Fruit fly (Drosophila melanogaster) whole organism, wandering third instar larva: Measurements from ENCODE around the gene SdicC.
"Not testable (repeated sequence)": the region's sequence is repeated elsewhere in the genome, so short reads cannot be mapped to it uniquely, and the experiment has no call there.

ENCODE experiments used
- Abd-B ChIP-seq: fragments of >200 bp; optimal IDR thresholded peaks from 2 replicates; lab custom pipeline; 2017; ENCODE audit warnings: missing biosample characterization, missing genetic modification characterization
- CG32264 ChIP-seq: fragments of 200-800 bp; sonication (Bioruptor generic); optimal IDR thresholded peaks from 2 replicates; lab custom pipeline; 2016; ENCODE audit warnings: missing biosample characterization, missing genetic modification characterization
- CG9705 ChIP-seq: fragments of 200-800 bp; sonication (Bioruptor generic); optimal IDR thresholded peaks from 2 replicates; lab custom pipeline; 2018; ENCODE audit warnings: missing biosample characterization, mild to moderate bottlenecking, missing genetic modification characterization
- CrebA ChIP-seq: fragments of 200-800 bp; sonication (Bioruptor generic); optimal IDR thresholded peaks from 2 replicates; lab custom pipeline; 2016; ENCODE audit warnings: missing biosample characterization, mild to moderate bottlenecking, missing genetic modification characterization, borderline replicate concordance
- Dfd ChIP-seq: fragments of >200 bp; optimal IDR thresholded peaks from 2 replicates; lab custom pipeline; 2017; ENCODE audit warnings: missing biosample characterization, missing genetic modification characterization
- Dif ChIP-seq: fragments of 200-275, 200-300 bp; sonication (Bioruptor generic); optimal IDR thresholded peaks from 2 replicates; lab custom pipeline; 2018; ENCODE audit warnings: missing biosample characterization, missing genetic modification characterization; ENCODE audit not compliant: partially characterized antibody
- GATAd ChIP-seq: sonication (Bioruptor generic); optimal IDR thresholded peaks from 2 replicates; lab custom pipeline; 2016; ENCODE audit warnings: missing biosample characterization, missing genetic modification characterization
- HLH106 ChIP-seq: fragments of 200-800 bp; optimal IDR thresholded peaks from 3 replicates; lab custom pipeline; 2019; ENCODE audit warnings: missing biosample characterization, mild to moderate bottlenecking, missing genetic modification characterization, moderate library complexity
- Hnf4 ChIP-seq: fragments of 200-800 bp; sonication (Bioruptor generic); optimal IDR thresholded peaks from 2 replicates; lab custom pipeline; 2016; ENCODE audit warnings: missing biosample characterization, mild to moderate bottlenecking, missing genetic modification characterization
- Hr83 ChIP-seq: fragments of 200-300 bp; sonication (Bioruptor generic); optimal IDR thresholded peaks from 2 replicates; lab custom pipeline; 2016; ENCODE audit warnings: missing biosample characterization, mild to moderate bottlenecking, missing genetic modification characterization, moderate library complexity; ENCODE audit not compliant: poor library complexity, severe bottlenecking
- Jra ChIP-seq: sonication (Bioruptor generic); optimal IDR thresholded peaks from 2 replicates; lab custom pipeline; 2016; ENCODE audit warnings: missing biosample characterization, missing genetic modification characterization
- Mio ChIP-seq: sonication (Bioruptor generic); optimal IDR thresholded peaks from 2 replicates; lab custom pipeline; 2016; ENCODE audit warnings: missing biosample characterization, missing genetic modification characterization
- Myc ChIP-seq: fragments of >200 bp; optimal IDR thresholded peaks from 2 replicates; lab custom pipeline; 2017
- N ChIP-seq: fragments of >200 bp; optimal IDR thresholded peaks from 2 replicates; lab custom pipeline; 2018; ENCODE audit warnings: missing biosample characterization, missing external identifiers, missing genetic modification characterization
- OdsH ChIP-seq: fragments of 200-800 bp; sonication (Bioruptor generic); optimal IDR thresholded peaks from 2 replicates; lab custom pipeline; 2016; ENCODE audit warnings: missing biosample characterization, mild to moderate bottlenecking, missing genetic modification characterization
- Rel ChIP-seq, 2 experiments: fragments of 200-800 bp; sonication (Bioruptor generic) in 1 of 2; optimal IDR thresholded peaks; 2 replicates in 1 of 2; 3 replicates in 1 of 2; lab custom pipeline; 2016 to 2019; ENCODE audit warnings: mild to moderate bottlenecking in 2 of 2, missing biosample characterization in 2 of 2, missing genetic modification characterization in 2 of 2, moderate library complexity in 1 of 2
- Sp1 ChIP-seq: fragments of 200-800 bp; sonication (Bioruptor generic); optimal IDR thresholded peaks from 3 replicates; lab custom pipeline; 2019; ENCODE audit warnings: missing biosample characterization, mild to moderate bottlenecking, missing genetic modification characterization, moderate library complexity
- Vsx2 ChIP-seq: fragments of 200-300, 225-300 bp; sonication (Bioruptor generic); optimal IDR thresholded peaks from 2 replicates; lab custom pipeline; 2018; ENCODE audit warnings: missing biosample characterization, missing genetic modification characterization; ENCODE audit not compliant: partially characterized antibody
- br ChIP-seq: fragments of 200-800 bp; sonication (Bioruptor generic); optimal IDR thresholded peaks from 2 replicates; lab custom pipeline; 2016; ENCODE audit warnings: missing biosample characterization, missing genetic modification characterization
- brk ChIP-seq: fragments of 200-800 bp; sonication (Bioruptor generic); optimal IDR thresholded peaks from 2 replicates; lab custom pipeline; 2016; ENCODE audit warnings: missing biosample characterization, mild to moderate bottlenecking, missing genetic modification characterization
- dl ChIP-seq, 2 experiments: fragments of 175-275, 200-275 bp in 1 of 2; fragments of 200-275 bp in 1 of 2; sonication (Bioruptor generic); optimal IDR thresholded peaks; lab custom pipeline; 2018; ENCODE audit warnings: mild to moderate bottlenecking in 2 of 2, missing biosample characterization in 2 of 2, missing genetic modification characterization in 2 of 2, moderate library complexity in 2 of 2; ENCODE audit not compliant: partially characterized antibody in 2 of 2, insufficient read depth in 1 of 2
- dmrt93B ChIP-seq: fragments of 200-800 bp; sonication (Bioruptor generic); optimal IDR thresholded peaks from 2 replicates; lab custom pipeline; 2018; ENCODE audit warnings: missing biosample characterization, mild to moderate bottlenecking, missing genetic modification characterization
- ey ChIP-seq: fragments of 200-800 bp; sonication (Bioruptor generic); optimal IDR thresholded peaks from 2 replicates; lab custom pipeline; 2016; ENCODE audit warnings: missing biosample characterization, missing genetic modification characterization
- fru ChIP-seq: fragments of 200-800 bp; sonication (Bioruptor generic); optimal IDR thresholded peaks from 3 replicates; lab custom pipeline; 2016; ENCODE audit warnings: missing biosample characterization, mild to moderate bottlenecking, missing genetic modification characterization
- h ChIP-seq: fragments of 200-800 bp; sonication (Bioruptor generic); optimal IDR thresholded peaks from 3 replicates; lab custom pipeline; 2016; ENCODE audit warnings: missing biosample characterization, mild to moderate bottlenecking, missing genetic modification characterization
- jim ChIP-seq: fragments of 175-275, 200-325 bp; sonication (Bioruptor generic); optimal IDR thresholded peaks from 2 replicates; lab custom pipeline; 2016; ENCODE audit warnings: missing biosample characterization, mild to moderate bottlenecking, missing genetic modification characterization
- pan ChIP-seq: fragments of >200 bp; optimal IDR thresholded peaks from 2 replicates; lab custom pipeline; 2017
- psq ChIP-seq: fragments of 200-800 bp; sonication (Bioruptor generic); optimal IDR thresholded peaks from 3 replicates; lab custom pipeline; 2017; ENCODE audit warnings: missing biosample characterization, mild to moderate bottlenecking, missing genetic modification characterization, moderate library complexity
- rgr ChIP-seq: fragments of 200-800 bp; sonication (Bioruptor generic); optimal IDR thresholded peaks from 3 replicates; lab custom pipeline; 2016; ENCODE audit warnings: missing biosample characterization, mild to moderate bottlenecking, missing genetic modification characterization
- sage ChIP-seq: fragments of 200-800 bp; sonication (Bioruptor generic); optimal IDR thresholded peaks from 2 replicates; lab custom pipeline; 2016; ENCODE audit warnings: missing biosample characterization, mild to moderate bottlenecking, missing genetic modification characterization
- sv ChIP-seq: fragments of 200-800 bp; sonication (Bioruptor generic); optimal IDR thresholded peaks from 3 replicates; lab custom pipeline; 2016; ENCODE audit warnings: missing biosample characterization, missing genetic modification characterization
- tai ChIP-seq: sonication (Bioruptor generic); optimal IDR thresholded peaks from 2 replicates; lab custom pipeline; 2016; ENCODE audit warnings: missing biosample characterization, missing genetic modification characterization
- usp ChIP-seq: fragments of >200 bp; optimal IDR thresholded peaks from 2 replicates; lab custom pipeline; 2017; ENCODE audit warnings: missing biosample characterization, missing genetic modification characterization

SdicC gene

DNA sequence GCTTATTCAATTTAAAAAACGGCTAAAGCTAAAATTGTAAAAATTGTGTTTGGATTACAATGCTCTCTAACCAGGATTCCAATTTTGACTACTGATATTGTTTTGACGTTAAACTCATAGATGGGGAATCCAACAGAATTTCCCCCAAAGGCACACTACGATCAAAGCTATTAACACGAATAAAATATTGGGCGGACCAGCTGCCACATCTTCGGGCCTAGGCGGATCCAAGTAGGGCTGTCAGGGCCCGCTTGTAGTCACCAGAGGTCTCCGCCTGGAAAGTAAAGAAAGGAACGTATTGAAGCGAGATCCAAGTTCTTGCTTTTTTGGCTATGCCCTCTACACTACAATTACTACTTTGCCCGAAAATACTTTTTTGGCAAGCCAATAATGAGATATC lies 7.9 kb upstream of the SdicC start, which contains the start of gene Sdic4:
TSS of gene Sdic4 (minus strand) at position 101 of the 400 bp plus-strand sequence.
- not testable (repeated sequence) for TF ChIP-seq Jra (GFP tag; lab: Kevin White, UChicago); CG32264 (GFP tag; lab: Kevin White, UChicago); HLH106 (tag; lab: Kevin White, UChicago)

DNA sequence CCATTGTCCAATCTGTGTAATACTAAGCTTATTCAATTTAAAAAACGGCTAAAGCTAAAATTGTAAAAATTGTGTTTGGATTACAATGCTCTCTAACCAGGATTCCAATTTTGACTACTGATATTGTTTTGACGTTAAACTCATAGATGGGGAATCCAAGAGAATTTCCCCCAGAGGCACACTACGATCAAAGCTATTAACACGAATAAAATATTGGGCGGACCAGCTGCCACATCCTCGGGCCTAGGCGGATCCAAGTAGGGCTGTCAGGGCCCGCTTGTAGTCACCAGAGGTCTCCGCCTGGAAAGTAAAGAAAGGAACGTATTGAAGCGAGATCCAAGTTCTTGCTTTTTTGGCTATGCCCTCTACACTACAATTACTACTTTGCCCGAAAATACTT lies 7.6 kb downstream of the SdicC start, which contains the start of gene SdicB:
TSS of gene SdicB (minus strand) at position 101 of the 400 bp plus-strand sequence.
- TF ChIP-seq fru (GFP tag; lab: Kevin White, UChicago); dl (GFP tag; optimal IDR thresholded peaks at IDR 0.05; lab: Kevin White, UChicago; ENCODE audit: insufficient read depth in 1 of 2, partially characterized antibody in 2 of 2); Hr83: not testable (repeated sequence)

DNA sequence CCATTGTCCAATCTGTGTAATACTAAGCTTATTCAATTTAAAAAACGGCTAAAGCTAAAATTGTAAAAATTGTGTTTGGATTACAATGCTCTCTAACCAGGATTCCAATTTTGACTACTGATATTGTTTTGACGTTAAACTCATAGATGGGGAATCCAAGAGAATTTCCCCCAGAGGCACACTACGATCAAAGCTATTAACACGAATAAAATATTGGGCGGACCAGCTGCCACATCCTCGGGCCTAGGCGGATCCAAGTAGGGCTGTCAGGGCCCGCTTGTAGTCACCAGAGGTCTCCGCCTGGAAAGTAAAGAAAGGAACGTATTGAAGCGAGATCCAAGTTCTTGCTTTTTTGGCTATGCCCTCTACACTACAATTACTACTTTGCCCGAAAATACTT lies 15.2 kb downstream of the SdicC start, which contains the start of gene SdicA:
TSS of gene SdicA (minus strand) at position 101 of the 400 bp plus-strand sequence.
- not testable (repeated sequence) for TF ChIP-seq rgr (GFP tag; lab: Kevin White, UChicago); Vsx2; HLH106 (tag; lab: Kevin White, UChicago)

DNA sequence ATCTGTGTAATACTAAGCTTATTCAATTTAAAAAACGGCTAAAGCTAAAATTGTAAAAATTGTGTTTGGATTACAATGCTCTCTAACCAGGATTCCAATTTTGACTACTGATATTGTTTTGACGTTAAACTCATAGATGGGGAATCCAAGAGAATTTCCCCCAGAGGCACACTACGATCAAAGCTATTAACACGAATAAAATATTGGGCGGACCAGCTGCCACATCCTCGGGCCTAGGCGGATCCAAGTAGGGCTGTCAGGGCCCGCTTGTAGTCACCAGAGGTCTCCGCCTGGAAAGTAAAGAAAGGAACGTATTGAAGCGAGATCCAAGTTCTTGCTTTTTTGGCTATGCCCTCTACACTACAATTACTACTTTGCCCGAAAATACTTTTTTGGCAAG lies 22.9 kb downstream of the SdicC start, which contains the start of gene Sdic3:
TSS of gene Sdic3 (minus strand) at position 101 of the 400 bp plus-strand sequence.
- not testable (repeated sequence) for TF ChIP-seq pan (lab: Kevin White, UChicago); CrebA; Dfd

DNA sequence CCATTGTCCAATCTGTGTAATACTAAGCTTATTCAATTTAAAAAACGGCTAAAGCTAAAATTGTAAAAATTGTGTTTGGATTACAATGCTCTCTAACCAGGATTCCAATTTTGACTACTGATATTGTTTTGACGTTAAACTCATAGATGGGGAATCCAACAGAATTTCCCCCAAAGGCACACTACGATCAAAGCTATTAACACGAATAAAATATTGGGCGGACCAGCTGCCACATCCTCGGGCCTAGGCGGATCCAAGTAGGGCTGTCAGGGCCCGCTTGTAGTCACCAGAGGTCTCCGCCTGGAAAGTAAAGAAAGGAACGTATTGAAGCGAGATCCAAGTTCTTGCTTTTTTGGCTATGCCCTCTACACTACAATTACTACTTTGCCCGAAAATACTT lies 30.7 kb downstream of the SdicC start, which contains the start of gene Sdic2:
TSS of gene Sdic2 (minus strand) at position 101 of the 400 bp plus-strand sequence.
- not testable (repeated sequence) for TF ChIP-seq Rel (GFP tag; optimal IDR thresholded peaks at IDR 0.05; lab: Kevin White, UChicago); Rel (tag; optimal IDR thresholded peaks at IDR 0.05; lab: Kevin White, UChicago); rgr (GFP tag; lab: Kevin White, UChicago); usp (GFP tag; lab: Kevin White, UChicago)

dm6 chrX:20178538-20178937 lies 38.5 kb downstream of the SdicC start, which contains the start of gene Sdic1:
TSS of gene Sdic1 (minus strand) at chrX:20178638.
- TF ChIP-seq Jra, ey, sage (GFP tag; lab: Kevin White, UChicago): not testable (repeated sequence)
- TF ChIP-seq, all 38 proteins: peak for 0; not testable (repeated sequence) for 38

DNA sequence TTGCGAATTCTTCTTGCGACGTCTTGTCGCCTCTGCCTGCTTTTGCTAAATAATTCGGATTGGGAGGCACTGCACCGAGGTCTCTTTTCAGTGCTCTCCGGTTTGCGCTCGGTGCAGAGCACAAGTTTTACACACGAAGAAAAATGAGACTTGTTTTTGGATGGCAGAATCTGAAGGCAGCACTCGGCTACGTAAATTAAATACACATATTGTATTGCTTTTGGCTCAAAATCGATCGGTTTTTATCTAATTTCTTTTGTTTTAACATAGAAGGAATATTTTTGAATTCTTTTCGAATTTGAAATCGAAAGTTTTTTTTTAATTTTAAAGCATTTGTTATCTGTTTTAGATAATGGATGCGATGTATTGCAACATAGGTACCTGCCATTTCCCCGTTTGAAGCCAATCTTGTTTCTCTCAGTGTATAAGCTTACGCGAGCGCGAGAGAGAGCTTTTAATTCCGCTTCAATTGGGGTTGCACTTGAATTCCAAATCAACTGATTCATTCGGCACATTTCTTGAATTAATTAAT lies 43.5 kb downstream of the SdicC start, which contains the start of gene AnxB10:
TSS of gene AnxB10 (minus strand) at position 51 of the 532 bp plus-strand sequence.
- TF ChIP-seq Abd-B (no peak), Sp1 (GFP tag; lab: Kevin White, UChicago) (peak; percentile 92), Hr83 (no peak), CG32264 (GFP tag; lab: Kevin White, UChicago) (peak; percentile 70), fru (GFP tag; lab: Kevin White, UChicago) (peak; percentile 93), sv (GFP tag; lab: Kevin White, UChicago) (peak; percentile 15), Vsx2 (no peak), N (GFP tag; lab: Kevin White, UChicago) (no peak), CG9705 (peak; percentile 85), OdsH (peak; percentile 90), rgr (GFP tag; lab: Kevin White, UChicago) (peak; percentile 89), dmrt93B (GFP tag; lab: Kevin White, UChicago) (peak; percentile 92), usp (GFP tag; lab: Kevin White, UChicago) (no peak), CrebA (no peak), jim (GFP tag; lab: Kevin White, UChicago) (no peak), Myc (no peak), br (GFP tag; lab: Kevin White, UChicago) (peak; percentile 91), brk (GFP tag; lab: Kevin White, UChicago) (no peak), GATAd (GFP tag; lab: Kevin White, UChicago) (peak; percentile 6), Mio (peak; percentile 40), sage (GFP tag; lab: Kevin White, UChicago) (peak; percentile 81), Rel (GFP tag; optimal IDR thresholded peaks at IDR 0.05; lab: Kevin White, UChicago) (peak; percentile 16), Rel (tag; optimal IDR thresholded peaks at IDR 0.05; lab: Kevin White, UChicago) (peak; percentile 57), pan (lab: Kevin White, UChicago) (no peak), tai (GFP tag; lab: Kevin White, UChicago) (no peak), Dif (peak; percentile 37), h (GFP tag; lab: Kevin White, UChicago) (peak; percentile 92), Dfd (no peak), psq (peak; percentile 82), Hnf4 (peak; percentile 79)
